Worm (Caenorhabditis elegans) whole organism, young adult: ENCODE data around the gene Y58A7A.4.

Experiments used
- B0035.1 ChIP-seq: sonication (generic microtip); optimal IDR thresholded peaks from 2 replicates; lab custom pipeline; 2016; ENCODE audit warnings: missing genetic modification characterization, mild to moderate bottlenecking, missing compliant biosample characterization, missing genotype, missing genetic modification reagents
- C06A6.2 ChIP-seq: fragments of 200-800 bp; sonication (Bioruptor generic); conservative IDR thresholded peaks from 2 replicates; pipeline ENCODE4 v1.3.6; 2022; ENCODE audit warnings: missing genetic modification characterization, missing compliant biosample characterization
- C17E4.6 ChIP-seq: fragments of 200-800 bp; sonication (Bioruptor generic); IDR thresholded peaks from 2 replicates; pipeline ENCODE4 v1.3.6; 2022; ENCODE audit warnings: missing genetic modification reagents, missing genetic modification characterization, missing compliant biosample characterization
- F10E7.11 ChIP-seq: sonication (generic microtip); optimal IDR thresholded peaks from 2 replicates; lab custom pipeline; 2017; ENCODE audit warnings: mild to moderate bottlenecking, missing genetic modification characterization, moderate library complexity, missing compliant biosample characterization
- F22D6.2 ChIP-seq: sonication (generic microtip); optimal IDR thresholded peaks from 2 replicates; lab custom pipeline; 2016; ENCODE audit warnings: mild to moderate bottlenecking, missing genetic modification characterization, missing compliant biosample characterization
- F39B2.1 ChIP-seq: fragments of 200-800 bp; sonication (Bioruptor generic); IDR thresholded peaks from 2 replicates; pipeline ENCODE4 v1.3.6; 2022; ENCODE audit warnings: missing genetic modification reagents, missing genetic modification characterization, missing compliant biosample characterization
- F57A8.1 ChIP-seq: fragments of 200-800 bp; sonication (Bioruptor generic); optimal IDR thresholded peaks from 2 replicates; lab custom pipeline; 2018; ENCODE audit warnings: mild to moderate bottlenecking, missing genetic modification characterization, moderate library complexity, missing compliant biosample characterization
- K11D2.4 ChIP-seq: fragments of 200-800 bp; sonication (Bioruptor generic); IDR thresholded peaks from 2 replicates; pipeline ENCODE4 v1.3.6; 2022; ENCODE audit warnings: missing genetic modification reagents, missing genetic modification characterization, missing compliant biosample characterization
- K12H6.12 ChIP-seq: fragments of 200-800 bp; sonication (Bioruptor generic); optimal IDR thresholded peaks from 2 replicates; lab custom pipeline; 2018; ENCODE audit warnings: mild to moderate bottlenecking, missing genetic modification characterization, missing compliant biosample characterization
- Y95B8A.8 ChIP-seq: fragments of 200-800 bp; sonication (Bioruptor generic); IDR thresholded peaks from 2 replicates; pipeline ENCODE4 v1.3.6; 2022; ENCODE audit warnings: missing genetic modification reagents, missing genetic modification characterization, missing compliant biosample characterization
- atf-7 ChIP-seq: sonication (generic microtip); optimal IDR thresholded peaks from 2 replicates; lab custom pipeline; 2017; ENCODE audit warnings: mild to moderate bottlenecking, missing genetic modification characterization, missing compliant biosample characterization
- attf-3 ChIP-seq: fragments of 200-800 bp; sonication (Bioruptor generic); conservative IDR thresholded peaks from 2 replicates; pipeline ENCODE4 v1.3.6; 2022; ENCODE audit warnings: missing genetic modification reagents, missing genetic modification characterization, missing compliant biosample characterization
- ccch-3 ChIP-seq: fragments of 200-800 bp; sonication (Bioruptor generic); optimal IDR thresholded peaks from 2 replicates; lab custom pipeline; 2018; ENCODE audit warnings: mild to moderate bottlenecking, missing genetic modification characterization, missing compliant biosample characterization
- cebp-1 ChIP-seq, 2 experiments: fragments of 200-800 bp in 1 of 2; sonication (Bioruptor generic) in 1 of 2; sonication (generic microtip) in 1 of 2; IDR thresholded peaks in 1 of 2; optimal IDR thresholded peaks in 1 of 2; 2 replicates each; pipeline versions ENCODE4 v1.3.6 to Lab custom; 2017 to 2022; ENCODE audit warnings: missing compliant biosample characterization in 2 of 2, missing genetic modification characterization in 2 of 2, mild to moderate bottlenecking in 1 of 2, missing genetic modification reagents in 1 of 2, moderate library complexity in 1 of 2
- ceh-100 ChIP-seq: fragments of 200-800 bp; sonication (Bioruptor generic); IDR thresholded peaks from 2 replicates; pipeline ENCODE4 v1.3.6; 2022; ENCODE audit warnings: missing genetic modification reagents, missing genetic modification characterization, missing compliant biosample characterization
- ceh-58 ChIP-seq: fragments of 200-800 bp; sonication (Bioruptor generic); IDR thresholded peaks from 2 replicates; pipeline ENCODE4 v1.3.6; 2022; ENCODE audit warnings: missing genetic modification characterization, missing compliant biosample characterization
- ceh-79 ChIP-seq: sonication (generic microtip); optimal IDR thresholded peaks from 2 replicates; lab custom pipeline; 2017; ENCODE audit warnings: mild to moderate bottlenecking, missing genetic modification characterization, missing compliant biosample characterization
- dox-1 ChIP-seq: fragments of 200-800 bp; sonication (Bioruptor generic); IDR thresholded peaks from 2 replicates; pipeline ENCODE4 v1.3.6; 2022; ENCODE audit warnings: missing genetic modification reagents, missing genetic modification characterization, missing compliant biosample characterization
- dpl-1 ChIP-seq: fragments of 150-350 bp; optimal IDR thresholded peaks from 2 replicates; lab custom pipeline; 2014; ENCODE audit warnings: missing biosample characterization, missing genetic modification reagents, missing genetic modification characterization
- efl-1 ChIP-seq: fragments of 150-350 bp; optimal IDR thresholded peaks from 2 replicates; lab custom pipeline; 2014; ENCODE audit warnings: missing biosample characterization, missing genetic modification reagents, missing genetic modification characterization
- egl-44 ChIP-seq: fragments of 200-800 bp; sonication (Bioruptor generic); IDR thresholded peaks from 2 replicates; pipeline ENCODE4 v1.3.6; 2022; ENCODE audit warnings: missing genetic modification reagents, missing genetic modification characterization, missing compliant biosample characterization
- egrh-3 ChIP-seq: fragments of 200-800 bp; sonication (Bioruptor generic); IDR thresholded peaks from 2 replicates; pipeline ENCODE4 v1.3.6; 2022; ENCODE audit warnings: missing genetic modification reagents, missing genetic modification characterization, missing compliant biosample characterization
- ets-4 ChIP-seq: fragments of 200-800 bp; sonication (Bioruptor generic); optimal IDR thresholded peaks from 2 replicates; lab custom pipeline; 2018; ENCODE audit warnings: mild to moderate bottlenecking, missing genetic modification characterization, missing compliant biosample characterization
- fkh-3 ChIP-seq: sonication (generic microtip); optimal IDR thresholded peaks from 2 replicates; lab custom pipeline; 2016; ENCODE audit warnings: mild to moderate bottlenecking, missing genetic modification characterization, missing compliant biosample characterization
- gei-17 ChIP-seq: fragments of 200-800 bp; sonication (Bioruptor generic); optimal IDR thresholded peaks from 2 replicates; lab custom pipeline; 2018; ENCODE audit warnings: mild to moderate bottlenecking, missing genetic modification characterization, missing compliant biosample characterization
- hlh-26 ChIP-seq: fragments of 200-800 bp; sonication (Bioruptor generic); conservative IDR thresholded peaks from 2 replicates; pipeline ENCODE4 v1.3.6; 2022; ENCODE audit warnings: missing genetic modification reagents, missing genetic modification characterization, missing compliant biosample characterization
- hmg-1.2 ChIP-seq: fragments of 200-800 bp; sonication (Bioruptor generic); IDR thresholded peaks from 2 replicates; pipeline ENCODE4 v1.3.6; 2022; ENCODE audit warnings: missing genetic modification reagents, missing genetic modification characterization, missing compliant biosample characterization
- lin-54 ChIP-seq: fragments of 200-800 bp; sonication (Bioruptor generic); optimal IDR thresholded peaks from 2 replicates; lab custom pipeline; 2018; ENCODE audit warnings: mild to moderate bottlenecking, missing genetic modification characterization, missing compliant biosample characterization
- madf-6 ChIP-seq: fragments of 200-800 bp; sonication (Bioruptor generic); IDR thresholded peaks from 2 replicates; pipeline ENCODE4 v1.3.6; 2022; ENCODE audit warnings: missing genetic modification reagents, missing genetic modification characterization, missing compliant biosample characterization
- madf-8 ChIP-seq: fragments of 200-800 bp; sonication (Bioruptor generic); conservative IDR thresholded peaks from 2 replicates; pipeline ENCODE4 v1.3.6; 2022; ENCODE audit warnings: missing genetic modification reagents, missing genetic modification characterization, missing compliant biosample characterization
- mcd-1 ChIP-seq: fragments of 200-800 bp; sonication (Bioruptor generic); IDR thresholded peaks from 2 replicates; pipeline ENCODE4 v1.3.6; 2022; ENCODE audit warnings: missing genetic modification reagents, missing genetic modification characterization, missing compliant biosample characterization
- nfyb-1 ChIP-seq: fragments of 200-800 bp; sonication (Bioruptor generic); IDR thresholded peaks from 2 replicates; pipeline ENCODE4 v1.3.6; 2022; ENCODE audit warnings: missing genetic modification reagents, missing genetic modification characterization, missing compliant biosample characterization
- nhr-90 ChIP-seq: sonication (generic microtip); optimal IDR thresholded peaks from 2 replicates; lab custom pipeline; 2016; ENCODE audit warnings: missing genotype, mild to moderate bottlenecking, missing genetic modification characterization, missing compliant biosample characterization
- pbrm-1 ChIP-seq: fragments of 200-800 bp; sonication (Bioruptor generic); IDR thresholded peaks from 2 replicates; pipeline ENCODE4 v1.3.6; 2022; ENCODE audit warnings: missing genetic modification reagents, missing genetic modification characterization, missing compliant biosample characterization
- rec-8 ChIP-seq, 2 experiments: sonication (generic microtip); optimal IDR thresholded peaks; 2 replicates each; lab custom pipeline; 2016; ENCODE audit warnings: mild to moderate bottlenecking in 2 of 2, missing genetic modification characterization in 2 of 2, missing genetic modification reagents in 2 of 2, missing genotype in 2 of 2, missing biosample characterization in 1 of 2, missing compliant biosample characterization in 1 of 2, moderate library complexity in 1 of 2
- snpc-1.3 ChIP-seq: sonication (generic microtip); optimal IDR thresholded peaks from 2 replicates; lab custom pipeline; 2017; ENCODE audit warnings: missing genetic modification characterization, mild to moderate bottlenecking, missing compliant biosample characterization, antibody characterized with exemption, moderate library complexity, missing genotype, missing genetic modification reagents; ENCODE audit not compliant: insufficient read depth
- somi-1 ChIP-seq: fragments of 200-800 bp; sonication (Bioruptor generic); optimal IDR thresholded peaks from 2 replicates; lab custom pipeline; 2018; ENCODE audit warnings: mild to moderate bottlenecking, missing genetic modification characterization, missing compliant biosample characterization
- tbp1 ChIP-seq: fragments of 200-800 bp; sonication (Bioruptor generic); optimal IDR thresholded peaks from 2 replicates; lab custom pipeline; 2018; ENCODE audit warnings: mild to moderate bottlenecking, missing genetic modification characterization, missing compliant biosample characterization
- xnd-1 ChIP-seq: sonication (generic microtip); optimal IDR thresholded peaks from 2 replicates; lab custom pipeline; 2016; ENCODE audit warnings: missing genotype, missing genetic modification reagents, missing genetic modification characterization, missing compliant biosample characterization
- zfh-2 ChIP-seq: fragments of 200-800 bp; sonication (Bioruptor generic); conservative IDR thresholded peaks from 2 replicates; pipeline ENCODE4 v1.3.6; 2022; ENCODE audit warnings: missing genetic modification reagents, missing genetic modification characterization, missing compliant biosample characterization
- ztf-18 ChIP-seq: sonication (generic microtip); optimal IDR thresholded peaks from 2 replicates; lab custom pipeline; 2016; ENCODE audit warnings: missing genotype, mild to moderate bottlenecking, missing genetic modification characterization, missing compliant biosample characterization
- ztf-25 ChIP-seq: fragments of 200-800 bp; sonication (Bioruptor generic); IDR thresholded peaks from 2 replicates; pipeline ENCODE4 v1.3.6; 2022; ENCODE audit warnings: missing genetic modification reagents, missing genetic modification characterization, missing compliant biosample characterization
- ztf-3 ChIP-seq: fragments of 200-800 bp; sonication (Bioruptor generic); optimal IDR thresholded peaks from 2 replicates; lab custom pipeline; 2018; ENCODE audit warnings: mild to moderate bottlenecking, missing genetic modification characterization, missing compliant biosample characterization

The Y58A7A.4 gene

DNA sequence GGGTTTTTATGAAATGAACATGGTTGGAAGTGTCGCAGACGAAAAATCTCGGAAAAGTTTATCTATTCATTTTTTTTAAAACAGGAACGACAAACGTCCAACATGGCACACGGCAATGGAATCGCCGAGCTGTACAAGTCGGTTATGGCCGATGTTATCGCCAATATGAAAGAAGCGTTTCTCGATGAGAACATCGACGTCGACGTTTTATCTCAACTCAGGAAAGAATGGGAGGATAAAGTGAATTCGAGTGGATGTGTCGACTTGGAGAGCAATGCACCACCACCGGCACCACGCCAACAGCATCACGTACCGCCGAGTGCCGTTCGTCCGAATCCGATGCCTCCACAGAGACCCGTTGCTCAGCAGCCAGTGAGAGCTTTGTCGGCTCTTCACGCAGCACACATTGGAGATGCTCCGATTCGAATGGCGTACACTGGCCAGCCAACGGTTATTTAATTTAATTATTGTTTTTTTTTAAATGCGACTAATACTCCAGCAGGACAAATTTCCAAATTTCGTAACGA lies 34.7 kb downstream of the Y58A7A.4 start:
- peak; percentile 66; the same call in 1 of the 2 replicates for TF ChIP-seq nfyb-1 (GFP tag; lab: Robert Waterston, UW)
- 0 out of 2 replicates have a peak, but pooled peaks have one; percentile 5 for TF ChIP-seq hmg-1.2 (GFP tag; lab: Robert Waterston, UW)
- TF ChIP-seq ceh-79: no peak
- 0 out of 2 replicates have a peak, but pooled peaks have one; percentile 16 for TF ChIP-seq K11D2.4
- TF ChIP-seq egl-44 (GFP tag; lab: Robert Waterston, UW): peak; percentile 33; the same call in 1 of the 2 replicates
- TF ChIP-seq mcd-1 (GFP tag; lab: Robert Waterston, UW): 0 out of 2 replicates have a peak, but pooled peaks have one; percentile 21
- TF ChIP-seq zfh-2 (GFP tag; lab: Robert Waterston, UW): peak; percentile 76; the same call in 1 of the 2 replicates
- TF ChIP-seq F39B2.1 (GFP tag; lab: Robert Waterston, UW): no peak

ce11 chrV:5049333-5049942 lies 35.4 kb downstream of the Y58A7A.4 start, which contains the start of the genes pqn-51 and K11D12.14:
TSS of gene pqn-51 (plus strand) at chrV:5049607.
TSS of gene K11D12.14 (plus strand) at chrV:5049636.
- TF ChIP-seq K11D2.4: peak; percentile 94
- TF ChIP-seq attf-3: peak; percentile 71
- TF ChIP-seq ztf-25: 0 out of 2 replicates have a peak, but pooled peaks have one; percentile 35
- no peak for TF ChIP-seq rec-8 (tag; optimal IDR thresholded peaks at IDR 0.05; lab: Kevin White, UChicago)
- no peak for TF ChIP-seq hlh-26 (GFP tag; lab: Robert Waterston, UW)
- peak; percentile 45 for TF ChIP-seq xnd-1 (tag; lab: Kevin White, UChicago)
- TF ChIP-seq atf-7 (tag; lab: Kevin White, UChicago): peak; percentile 99
- TF ChIP-seq ets-4 (GFP tag; lab: Kevin White, UChicago): peak; percentile 57
- TF ChIP-seq Y95B8A.8 (GFP tag; lab: Robert Waterston, UW): peak; percentile 57; the same call in 1 of the 2 replicates
- TF ChIP-seq pbrm-1 (GFP tag; lab: Robert Waterston, UW): peak; percentile 88
- peak; percentile 77 for TF ChIP-seq somi-1 (GFP tag; lab: Kevin White, UChicago)
- TF ChIP-seq madf-6 (GFP tag; lab: Robert Waterston, UW): peak; percentile 86
- TF ChIP-seq snpc-1.3 (tag; lab: Kevin White, UChicago): peak; percentile 7
- TF ChIP-seq F57A8.1 (GFP tag; lab: Kevin White, UChicago): no peak
- peak; percentile 97 for TF ChIP-seq dox-1 (GFP tag; lab: Robert Waterston, UW)
- TF ChIP-seq C17E4.6 (GFP tag; lab: Robert Waterston, UW): 0 out of 2 replicates have a peak, but pooled peaks have one; percentile 32
- TF ChIP-seq efl-1: peak; percentile 44
- peak; percentile 19 for TF ChIP-seq B0035.1 (tag; lab: Kevin White, UChicago)
- TF ChIP-seq ccch-3 (GFP tag; lab: Kevin White, UChicago): no peak
- TF ChIP-seq gei-17 (GFP tag; lab: Kevin White, UChicago): peak; percentile 72
- peak; percentile 52 for TF ChIP-seq dpl-1 (GFP tag; lab: Kevin White, UChicago)
- TF ChIP-seq egrh-3 (GFP tag; lab: Robert Waterston, UW): peak; percentile 72
- peak; percentile 68; the same call in 1 of the 2 replicates for TF ChIP-seq madf-8 (GFP tag; lab: Robert Waterston, UW)
- TF ChIP-seq ceh-58 (GFP tag; lab: Robert Waterston, UW): no peak
- TF ChIP-seq ztf-18 (tag; lab: Kevin White, UChicago): peak; percentile 93
- peak; percentile 15 for TF ChIP-seq ztf-3 (GFP tag; lab: Kevin White, UChicago)
- TF ChIP-seq F10E7.11: no peak
- TF ChIP-seq K12H6.12 (tag; lab: Kevin White, UChicago): peak; percentile 89
- peak; percentile 35 for TF ChIP-seq F22D6.2 (tag; lab: Kevin White, UChicago)
- peak; percentile 92 for TF ChIP-seq ceh-100 (GFP tag; lab: Robert Waterston, UW)
- TF ChIP-seq nhr-90 (tag; lab: Kevin White, UChicago): peak; percentile 8
- peak; percentile 90 for TF ChIP-seq cebp-1 (GFP tag; IDR thresholded peaks at IDR 0.05; lab: Robert Waterston, UW)
- peak; percentile 97 for TF ChIP-seq cebp-1 (tag; optimal IDR thresholded peaks at IDR 0.05; lab: Kevin White, UChicago)
- TF ChIP-seq lin-54: peak; percentile 91
- TF ChIP-seq tbp1: peak; percentile 68
- no peak for TF ChIP-seq fkh-3 (tag; lab: Kevin White, UChicago)
- peak; percentile 92 for TF ChIP-seq C06A6.2 (GFP tag; lab: Robert Waterston, UW)
